Worm (Caenorhabditis elegans): ENCODE data around the gene Y62E10A.23.
A peak's percentile ranks its signal among the peaks of the same experiment; 100 is the strongest.

Gene Y62E10A.23

ce11 chrIV:13348592-13348991 lies 37.5 kb upstream of the Y62E10A.23 start, which contains the start of gene W02A2.12 (continued):
- TF ChIP-seq C17E4.6 (GFP tag; IDR thresholded peaks at IDR 0.05) (no peak), xnd-1 (tag; optimal IDR thresholded peaks at IDR 0.05) (no peak), D2030.7 (GFP tag; IDR thresholded peaks at IDR 0.05) (no peak), ccch-3 (GFP tag; optimal IDR thresholded peaks at IDR 0.05) (no peak), hmg-1.2 (GFP tag; IDR thresholded peaks at IDR 0.05) (no peak), ceh-91 (GFP tag; IDR thresholded peaks at IDR 0.05) (no peak), lin-40 (tag; optimal IDR thresholded peaks at IDR 0.05) (no peak), T07F8.4 (tag; optimal IDR thresholded peaks at IDR 0.05) (no peak), B0261.1 (tag; optimal IDR thresholded peaks at IDR 0.05) (no peak), ceh-40 (GFP tag; IDR thresholded peaks at IDR 0.05) (no peak), madf-8 (GFP tag; conservative IDR thresholded peaks at IDR 0.05) (no peak), Y79H2A.3 (GFP tag; conservative IDR thresholded peaks at IDR 0.05) (no peak), fkh-3 (tag; optimal IDR thresholded peaks at IDR 0.05) (no peak), Y67H2A.10 (GFP tag; conservative IDR thresholded peaks at IDR 0.05) (no peak), rec-8 (tag; optimal IDR thresholded peaks at IDR 0.05) (no peak), F10E7.11 (tag; optimal IDR thresholded peaks at IDR 0.05) (peak; percentile 19), ztf-18 (tag; optimal IDR thresholded peaks at IDR 0.05) (no peak), F57A8.1 (GFP tag; optimal IDR thresholded peaks at IDR 0.05) (no peak), madf-3 (GFP tag; IDR thresholded peaks at IDR 0.05) (0 out of 2 replicates have a peak, but pooled peaks have one; percentile 25), K11D2.4 (GFP tag; IDR thresholded peaks at IDR 0.05) (no peak), lin-54 (GFP tag; optimal IDR thresholded peaks at IDR 0.05) (no peak), hrde-1 (tag; optimal IDR thresholded peaks at IDR 0.05; ENCODE audit: borderline replicate concordance) (no peak), nfya-1 (tag; optimal IDR thresholded peaks at IDR 0.05; ENCODE audit: borderline replicate concordance, insufficient read depth) (no peak), attf-5 (GFP tag; optimal IDR thresholded peaks at IDR 0.05) (no peak), nfyb-1 (GFP tag; IDR thresholded peaks at IDR 0.05) (no peak), pha-4 (tag; optimal IDR thresholded peaks at IDR 0.05) (no peak), madf-10 (tag; optimal IDR thresholded peaks at IDR 0.05) (no peak), unc-62 (GFP tag; optimal IDR thresholded peaks at IDR 0.05) (no peak), rpc-1 (optimal IDR thresholded peaks at IDR 0.05) (no peak), rpc-1 (tag; optimal IDR thresholded peaks at IDR 0.05) (no peak), pbrm-1 (GFP tag; IDR thresholded peaks at IDR 0.05) (peak; percentile 38; the same call in 1 of the 2 replicates), F23B12.7 (tag; optimal IDR thresholded peaks at IDR 0.05; ENCODE audit: insufficient read depth) (no peak), ekl-4 (GFP tag; IDR thresholded peaks at IDR 0.05) (peak; percentile 47; the same call in 1 of the 2 replicates), ztf-22 (GFP tag; optimal IDR thresholded peaks at IDR 0.05) (no peak), dox-1 (GFP tag; IDR thresholded peaks at IDR 0.05) (no peak), bed-2 (GFP tag; IDR thresholded peaks at IDR 0.05) (no peak), chd-7 (tag; optimal IDR thresholded peaks at IDR 0.05) (peak; percentile 34), aptf-2 (GFP tag; conservative IDR thresholded peaks at IDR 0.05) (no peak), dpl-1 (GFP tag; optimal IDR thresholded peaks at IDR 0.05) (no peak), ztf-25 (GFP tag; IDR thresholded peaks at IDR 0.05) (no peak), egrh-3 (GFP tag; IDR thresholded peaks at IDR 0.05) (peak; percentile 77; the same call in 1 of the 2 replicates), cebp-2 (GFP tag; IDR thresholded peaks at IDR 0.05) (peak; percentile 93; the same call in 1 of the 2 replicates), sea-2 (GFP tag; IDR thresholded peaks at IDR 0.05) (no peak), lag-1 (GFP tag; IDR thresholded peaks at IDR 0.05) (no peak), F55B11.4 (tag; optimal IDR thresholded peaks at IDR 0.05; ENCODE audit: borderline replicate concordance, insufficient read depth) (no peak), tbx-9 (tag; optimal IDR thresholded peaks at IDR 0.05; ENCODE audit: borderline replicate concordance) (no peak), ets-4 (GFP tag; optimal IDR thresholded peaks at IDR 0.05) (no peak), nhr-120 (GFP tag; IDR thresholded peaks at IDR 0.05) (no peak), somi-1 (GFP tag; optimal IDR thresholded peaks at IDR 0.05) (no peak)

Measured in whole organism, young adult.